Fruit fly (Drosophila melanogaster) whole organism, embryonic: Measurements from ENCODE around the gene Mzt1.

Source experiments
- Awh ChIP-seq: fragments of 200-800 bp; sonication (Bioruptor generic); IDR thresholded peaks from 2 replicates; pipeline ENCODE4, ENCODE4 v1.3.6; 2022; ENCODE audit warnings: missing biosample characterization, missing genetic modification characterization
- B-H1 ChIP-seq: fragments of 200-800 bp; sonication (Bioruptor generic); IDR thresholded peaks from 3 replicates; pipeline ENCODE4 v1.3.6; 2022; ENCODE audit warnings: missing biosample characterization, missing genetic modification characterization
- CG11504 ChIP-seq: fragments of 200-800 bp; sonication (Bioruptor generic); optimal IDR thresholded peaks from 3 replicates; lab custom pipeline; 2019; ENCODE audit warnings: missing biosample characterization, mild to moderate bottlenecking, missing genetic modification characterization, moderate library complexity
- CG13894 ChIP-seq: fragments of 200-800 bp; sonication (Bioruptor generic); optimal IDR thresholded peaks from 3 replicates; lab custom pipeline; 2018; ENCODE audit warnings: missing biosample characterization, mild to moderate bottlenecking, missing genetic modification characterization, moderate library complexity
- CG15514 ChIP-seq: fragments of 200-800 bp; sonication (Bioruptor generic); optimal IDR thresholded peaks from 3 replicates; lab custom pipeline; 2017; ENCODE audit warnings: missing biosample characterization, missing genetic modification characterization, mild to moderate bottlenecking, moderate library complexity, missing genetic modification reagents
- CG16779 ChIP-seq: fragments of 200-800 bp; sonication (Bioruptor generic); IDR thresholded peaks from 2 replicates; pipeline ENCODE4 v1.3.6; 2022; ENCODE audit warnings: missing biosample characterization, missing genetic modification characterization
- CG17359 ChIP-seq: fragments of 200-800 bp; sonication (Bioruptor generic); optimal IDR thresholded peaks from 3 replicates; lab custom pipeline; 2018; ENCODE audit warnings: missing biosample characterization, mild to moderate bottlenecking, missing genetic modification characterization, moderate library complexity
- CG18599 ChIP-seq: fragments of 200-800 bp; sonication (Bioruptor generic); optimal IDR thresholded peaks from 3 replicates; lab custom pipeline; 2017; ENCODE audit warnings: missing biosample characterization, missing genetic modification characterization, mild to moderate bottlenecking, moderate library complexity, missing genetic modification reagents
- CG2678 ChIP-seq: fragments of 200-800 bp; sonication (Bioruptor generic); optimal IDR thresholded peaks from 3 replicates; lab custom pipeline; 2019; ENCODE audit warnings: missing biosample characterization, mild to moderate bottlenecking, missing genetic modification characterization, moderate library complexity
- CG2875 ChIP-seq: fragments of 200-800 bp; sonication (Bioruptor generic); optimal IDR thresholded peaks from 2 replicates; lab custom pipeline; 2017; ENCODE audit warnings: missing biosample characterization, mild to moderate bottlenecking, missing genetic modification characterization, missing genetic modification reagents
- CG2889 ChIP-seq: fragments of 200-800 bp; sonication (Bioruptor generic); IDR thresholded peaks from 3 replicates; pipeline ENCODE4 v1.3.6; 2022; ENCODE audit warnings: missing biosample characterization, missing genetic modification characterization
- CG32767 ChIP-seq: fragments of 200-800 bp; sonication (Bioruptor generic); IDR thresholded peaks from 2 replicates; pipeline ENCODE4 v1.3.6; 2022; ENCODE audit warnings: missing biosample characterization, missing genetic modification characterization
- CG34422 ChIP-seq: fragments of 200-800 bp; sonication (Bioruptor generic); IDR thresholded peaks from 3 replicates; pipeline ENCODE4 v1.3.6; 2022; ENCODE audit warnings: missing biosample characterization, missing genetic modification characterization
- CG7745 ChIP-seq: fragments of 200-800 bp; sonication (Bioruptor generic); optimal IDR thresholded peaks from 2 replicates; lab custom pipeline; 2018; ENCODE audit warnings: missing biosample characterization, mild to moderate bottlenecking, missing genetic modification characterization, moderate library complexity
- CHES-1-like ChIP-seq: fragments of 200-800 bp; sonication (Bioruptor generic); optimal IDR thresholded peaks from 2 replicates; lab custom pipeline; 2016; ENCODE audit warnings: missing biosample characterization, missing genetic modification characterization
- CkIIα-i1 ChIP-seq: fragments of 200-800 bp; sonication (Bioruptor generic); IDR thresholded peaks from 2 replicates; pipeline ENCODE4 v1.3.6; 2022; ENCODE audit warnings: missing biosample characterization, missing genetic modification characterization
- Dek ChIP-seq: fragments of 200-800 bp; sonication (Bioruptor generic); optimal IDR thresholded peaks from 3 replicates; lab custom pipeline; 2019; ENCODE audit warnings: missing biosample characterization, mild to moderate bottlenecking, missing genetic modification characterization, moderate library complexity
- Ets65A ChIP-seq: fragments of 200-800 bp; sonication (Bioruptor generic); peaks from one replicate; lab custom pipeline; 2016; ENCODE audit warnings: missing biosample characterization, missing genetic modification characterization
- Fer1 ChIP-seq: fragments of 200-800 bp; sonication (Bioruptor generic); optimal IDR thresholded peaks from 2 replicates; lab custom pipeline; 2017; ENCODE audit warnings: missing biosample characterization, mild to moderate bottlenecking, missing genetic modification characterization
- Gug ChIP-seq: fragments of 200-800 bp; sonication (Bioruptor generic); IDR thresholded peaks from 4 replicates; pipeline ENCODE4 v1.3.6; 2022; ENCODE audit warnings: missing biosample characterization, missing genetic modification characterization
- Hand ChIP-seq: fragments of 200-800 bp; sonication (Bioruptor generic); optimal IDR thresholded peaks from 2 replicates; lab custom pipeline; 2017; ENCODE audit warnings: mild to moderate bottlenecking, missing biosample characterization, missing genetic modification reagents, missing genetic modification characterization
- Hr51 ChIP-seq, 2 experiments: fragments of 200-800 bp; sonication (Bioruptor generic); optimal IDR thresholded peaks; 2 replicates in 1 of 2; 3 replicates in 1 of 2; lab custom pipeline; 2016 to 2018; ENCODE audit warnings: missing biosample characterization in 2 of 2, missing genetic modification characterization in 2 of 2, mild to moderate bottlenecking in 1 of 2, moderate library complexity in 1 of 2
- Med ChIP-seq: fragments of 200-800 bp; sonication (Bioruptor generic); peaks from one replicate; lab custom pipeline; 2016; ENCODE audit warnings: missing biosample characterization, missing genetic modification characterization, mild to moderate bottlenecking, inconsistent platforms, moderate library complexity
- Pdp1 ChIP-seq, 2 experiments: fragments of 200-800 bp; sonication (Bioruptor generic); optimal IDR thresholded peaks; 3 replicates each; lab custom pipeline; 2016; ENCODE audit warnings: missing biosample characterization in 2 of 2, missing genetic modification characterization in 2 of 2, mild to moderate bottlenecking in 1 of 2, moderate library complexity in 1 of 2
- TFAM ChIP-seq: fragments of 200-800 bp; sonication (Bioruptor generic); optimal IDR thresholded peaks from 2 replicates; lab custom pipeline; 2017; ENCODE audit warnings: missing biosample characterization, missing genetic modification characterization, inconsistent platforms
- abd-A ChIP-seq: fragments of 200-800 bp; sonication (Bioruptor generic); optimal IDR thresholded peaks from 3 replicates; lab custom pipeline; 2019; ENCODE audit warnings: missing biosample characterization, mild to moderate bottlenecking, missing genetic modification characterization, moderate library complexity
- bigmax ChIP-seq: fragments of 200-800 bp; sonication (Bioruptor generic); optimal IDR thresholded peaks from 2 replicates; lab custom pipeline; 2018; ENCODE audit warnings: missing biosample characterization, mild to moderate bottlenecking, missing genetic modification characterization
- caup ChIP-seq: fragments of 200-800 bp; sonication (Bioruptor generic); optimal IDR thresholded peaks from 3 replicates; lab custom pipeline; 2017; ENCODE audit warnings: missing biosample characterization, mild to moderate bottlenecking, missing genetic modification characterization, moderate library complexity; ENCODE audit not compliant: severe bottlenecking
- chinmo ChIP-seq: fragments of 200-800 bp; sonication (Bioruptor generic); IDR thresholded peaks from 4 replicates; pipeline ENCODE4 v1.3.6; 2022; ENCODE audit warnings: missing biosample characterization, missing genetic modification characterization; ENCODE audit not compliant: partially characterized antibody
- crol ChIP-seq: fragments of 200-800 bp; sonication (Bioruptor generic); IDR thresholded peaks from 2 replicates; pipeline ENCODE4 v1.3.6; 2022; ENCODE audit warnings: missing biosample characterization, missing genetic modification characterization
- eve ChIP-seq, 2 experiments: fragments of >200 bp; optimal IDR thresholded peaks; 2 replicates each; lab custom pipeline; 2017; ENCODE audit warnings: missing biosample characterization in 2 of 2, missing genetic modification characterization in 2 of 2
- jumu ChIP-seq: fragments of 200-800 bp; sonication (Bioruptor generic); optimal IDR thresholded peaks from 3 replicates; lab custom pipeline; 2016; ENCODE audit warnings: missing biosample characterization, missing genetic modification characterization
- lab ChIP-seq: fragments of 200-800 bp; sonication (Bioruptor generic); optimal IDR thresholded peaks from 3 replicates; lab custom pipeline; 2017; ENCODE audit warnings: missing biosample characterization, missing genetic modification characterization, mild to moderate bottlenecking, moderate library complexity, missing genetic modification reagents
- lbe ChIP-seq: fragments of 200-800 bp; sonication (Bioruptor generic); optimal IDR thresholded peaks from 2 replicates; lab custom pipeline; 2016; ENCODE audit warnings: missing biosample characterization, mild to moderate bottlenecking, missing genetic modification characterization
- mirr ChIP-seq: fragments of 200-800 bp; sonication (Bioruptor generic); optimal IDR thresholded peaks from 3 replicates; lab custom pipeline; 2018; ENCODE audit warnings: missing biosample characterization, mild to moderate bottlenecking, missing genetic modification characterization
- oc ChIP-seq: fragments of 200-800 bp; sonication (Bioruptor generic); optimal IDR thresholded peaks from 2 replicates; lab custom pipeline; 2018; ENCODE audit warnings: missing biosample characterization, mild to moderate bottlenecking, missing genetic modification characterization, moderate library complexity
- prd ChIP-seq, 3 experiments: fragments of >200 bp in 2 of 3; fragments of 200-800 bp in 1 of 3; sonication (Bioruptor generic) in 1 of 3; optimal IDR thresholded peaks in 2 of 3; IDR thresholded peaks in 1 of 3; 2 replicates in 2 of 3; 3 replicates in 1 of 3; pipeline versions ENCODE4 v1.3.6 to Lab custom; 2017 to 2022; ENCODE audit warnings: missing biosample characterization in 1 of 3, missing genetic modification characterization in 1 of 3
- row ChIP-seq: fragments of 200-800 bp; sonication (Bioruptor generic); IDR thresholded peaks from 3 replicates; pipeline ENCODE4 v1.3.6; 2022; ENCODE audit warnings: missing biosample characterization, missing genetic modification characterization
- sens ChIP-seq: fragments of 200-800 bp; sonication (Bioruptor generic); peaks from one replicate; lab custom pipeline; 2016; ENCODE audit warnings: missing biosample characterization, missing genetic modification characterization
- sima ChIP-seq: fragments of 200-800 bp; sonication (Bioruptor generic); optimal IDR thresholded peaks from 2 replicates; lab custom pipeline; 2016; ENCODE audit warnings: missing biosample characterization, missing genetic modification characterization
- slbo ChIP-seq: fragments of 200-800 bp; sonication (Bioruptor generic); IDR thresholded peaks from 2 replicates; pipeline ENCODE4 v1.3.6; 2022; ENCODE audit warnings: missing biosample characterization, missing genetic modification characterization
- tup ChIP-seq: fragments of 200-800 bp; sonication (Bioruptor generic); optimal IDR thresholded peaks from 2 replicates; lab custom pipeline; 2016; ENCODE audit warnings: missing biosample characterization, mild to moderate bottlenecking, missing genetic modification characterization, moderate library complexity

Gene Mzt1

DNA sequence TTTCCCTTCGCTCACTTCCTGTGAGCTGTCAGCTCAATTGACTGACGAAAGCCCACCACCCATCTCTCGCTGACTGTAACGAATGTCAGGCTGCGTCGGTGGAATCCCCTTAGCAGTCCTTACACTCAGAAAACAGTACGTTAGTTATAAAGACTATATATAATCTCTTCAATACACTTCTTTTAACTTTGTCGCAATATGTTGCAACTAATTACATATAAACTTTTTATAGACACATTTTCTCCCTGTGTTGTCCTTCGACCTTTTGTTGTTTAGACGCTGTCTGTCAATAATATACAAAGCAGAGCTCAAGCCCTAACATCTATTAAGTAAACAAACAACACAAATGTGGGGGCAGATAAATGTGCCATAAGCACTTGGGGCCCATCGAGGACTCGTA is 32.1 kb downstream of the Mzt1 start:
- TF ChIP-seq Fer1, result peak; percentile 34
- peak; percentile 40; the same call in 1 of the 2 replicates for TF ChIP-seq slbo (GFP tag; lab: Robert Waterston, UW)
- TF ChIP-seq CG2678, result peak; percentile 27
- TF ChIP-seq sima (GFP tag; lab: Kevin White, UChicago), result no peak
- no peak for TF ChIP-seq chinmo (GFP tag; lab: Robert Waterston, UW)
- TF ChIP-seq jumu (GFP tag; lab: Kevin White, UChicago), result no peak
- TF ChIP-seq Dek (tag; lab: Kevin White, UChicago), result no peak
- TF ChIP-seq CG7745 (tag; lab: Kevin White, UChicago), result no peak
- peak; percentile 53 for TF ChIP-seq lab (GFP tag; lab: Kevin White, UChicago)
- no peak for TF ChIP-seq bigmax (GFP tag; lab: Kevin White, UChicago)
- no peak for TF ChIP-seq Hand (GFP tag; lab: Kevin White, UChicago)
- TF ChIP-seq abd-A (tag; lab: Kevin White, UChicago), result no peak
- peak; percentile 63 for TF ChIP-seq CG18599
- no peak for TF ChIP-seq CG2875
- peak; percentile 36 for TF ChIP-seq sens (GFP tag; lab: Kevin White, UChicago)
- TF ChIP-seq CG32767 (GFP tag; lab: Robert Waterston, UW), result no peak
- no peak for TF ChIP-seq prd (optimal IDR thresholded peaks at IDR 0.05; lab: Kevin White, UChicago)
- no peak for TF ChIP-seq prd (GFP tag; IDR thresholded peaks at IDR 0.05; lab: Robert Waterston, UW)
- no peak for TF ChIP-seq Gug (GFP tag; lab: Robert Waterston, UW)
- TF ChIP-seq Med (GFP tag; lab: Kevin White, UChicago), result peak; percentile 66
- peak; percentile 1 for TF ChIP-seq CG17359 (tag; lab: Kevin White, UChicago)
- no peak for TF ChIP-seq TFAM (GFP tag; lab: Kevin White, UChicago)
- peak; percentile 18 for TF ChIP-seq CG11504 (tag; lab: Kevin White, UChicago)
- 0 out of 3 replicates have a peak, but pooled peaks have one; percentile 12 for TF ChIP-seq CG2889 (GFP tag; lab: Robert Waterston, UW)
- TF ChIP-seq CkIIα-i1, result no peak
- no peak for TF ChIP-seq CHES-1-like (GFP tag; lab: Kevin White, UChicago)
- no peak for TF ChIP-seq tup (GFP tag; lab: Kevin White, UChicago)
- peak; percentile 4 for TF ChIP-seq CG13894 (tag; lab: Kevin White, UChicago)
- TF ChIP-seq Ets65A (GFP tag; lab: Kevin White, UChicago), result peak; percentile 83
- TF ChIP-seq CG16779 (GFP tag; lab: Robert Waterston, UW), result no peak
- TF ChIP-seq mirr (GFP tag; lab: Kevin White, UChicago), result peak; percentile 20
- TF ChIP-seq row (GFP tag; lab: Robert Waterston, UW), result peak; percentile 32; the same call in 1 of the 3 replicates
- TF ChIP-seq caup (GFP tag; lab: Kevin White, UChicago), result peak; percentile 12
- TF ChIP-seq B-H1, result no peak
- TF ChIP-seq crol, result 0 out of 2 replicates have a peak, but pooled peaks have one; percentile 8
- TF ChIP-seq Hr51 (GFP tag; optimal IDR thresholded peaks at IDR 0.05; lab: Kevin White, UChicago), result peak in 1 of 2 experiments; percentile 15
- 0 out of 3 replicates have a peak, but pooled peaks have one; percentile 11 for TF ChIP-seq CG34422
- TF ChIP-seq, all 482 proteins: peak for 18

DNA sequence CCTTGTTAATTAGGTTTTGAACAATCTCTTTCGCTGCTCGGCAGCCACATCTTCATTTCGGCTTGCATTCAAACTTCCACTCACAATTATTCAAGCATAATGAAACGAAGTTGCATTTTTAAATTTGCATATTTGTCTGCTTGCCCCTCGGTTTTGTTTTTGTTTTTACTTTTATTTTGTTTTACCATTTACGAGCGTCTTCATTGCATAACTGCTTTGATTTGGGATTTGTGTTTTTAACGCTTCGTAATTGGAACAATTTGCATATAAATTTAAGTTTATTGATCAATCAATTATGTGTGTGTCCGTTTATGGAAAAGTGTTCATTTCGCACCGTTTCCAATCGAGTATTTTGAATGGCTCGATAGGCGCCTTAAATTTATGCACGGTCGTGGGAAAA is 33.7 kb downstream of the Mzt1 start:
- TF ChIP-seq Pdp1 (GFP tag; optimal IDR thresholded peaks at IDR 0.05; lab: Kevin White, UChicago), result peak in 1 of 2 experiments; percentile 66
- TF ChIP-seq lbe, result no peak
- TF ChIP-seq oc (tag; lab: Kevin White, UChicago), result peak; percentile 9
- no peak for TF ChIP-seq CG2678
- TF ChIP-seq CG15514 (GFP tag; lab: Kevin White, UChicago), result peak; percentile 17
- peak; percentile 79 for TF ChIP-seq abd-A (tag; lab: Kevin White, UChicago)
- TF ChIP-seq Awh (GFP tag; lab: Robert Waterston, UW), result 0 out of 2 replicates have a peak, but pooled peaks have one; percentile 48
- TF ChIP-seq eve (GFP tag; optimal IDR thresholded peaks at IDR 0.05; lab: Kevin White, UChicago), result no peak
- TF ChIP-seq, all 482 proteins: peak for 5
